Fruit fly (Drosophila melanogaster) whole organism, pupa: ENCODE measurements around the gene grn.

ENCODE experiments used
- CG10348 ChIP-seq: fragments of 200-800 bp; sonication (Bioruptor generic); IDR thresholded peaks from 2 replicates; pipeline ENCODE4 v1.3.6; 2022; ENCODE audit warnings: missing biosample characterization, missing genetic modification characterization
- CG12605 ChIP-seq: fragments of 200-800 bp; sonication (Bioruptor generic); IDR thresholded peaks from 2 replicates; pipeline ENCODE4 v1.3.6; 2022; ENCODE audit warnings: missing biosample characterization, missing genetic modification characterization
- CG14655 ChIP-seq: fragments of 200-800 bp; sonication (Bioruptor generic); optimal IDR thresholded peaks from 3 replicates; lab custom pipeline; 2017; ENCODE audit warnings: mild to moderate bottlenecking, missing biosample characterization, missing genetic modification reagents, missing genetic modification characterization
- CG34367 ChIP-seq: fragments of 200-800 bp; sonication (Bioruptor generic); optimal IDR thresholded peaks from 2 replicates; lab custom pipeline; 2018; ENCODE audit warnings: missing biosample characterization, mild to moderate bottlenecking, missing genetic modification characterization
- CG4496 ChIP-seq: fragments of 200-800 bp; sonication (Bioruptor generic); IDR thresholded peaks from 3 replicates; pipeline ENCODE4 v1.3.6; 2022; ENCODE audit warnings: missing biosample characterization, missing genetic modification characterization
- EcR ChIP-seq: fragments of 200-800 bp; sonication (Bioruptor generic); optimal IDR thresholded peaks from 3 replicates; lab custom pipeline; 2019; ENCODE audit warnings: missing biosample characterization, missing genetic modification characterization, mild to moderate bottlenecking, moderate library complexity, missing genetic modification reagents
- Ets98B ChIP-seq: fragments of 200-800 bp; sonication (Bioruptor generic); IDR thresholded peaks from 2 replicates; pipeline ENCODE4 v1.3.6; 2022; ENCODE audit warnings: missing biosample characterization, missing genetic modification characterization
- Pif1A ChIP-seq: fragments of 200-800 bp; sonication (Bioruptor generic); optimal IDR thresholded peaks from 3 replicates; lab custom pipeline; 2016; ENCODE audit warnings: missing biosample characterization, missing genetic modification characterization
- Snoo ChIP-seq: fragments of 200-800 bp; sonication (Bioruptor generic); optimal IDR thresholded peaks from 3 replicates; lab custom pipeline; 2017; ENCODE audit warnings: missing biosample characterization, mild to moderate bottlenecking, missing genetic modification characterization, inconsistent platforms
- fd96Ca ChIP-seq: fragments of 200-800 bp; sonication (Bioruptor generic); IDR thresholded peaks from 3 replicates; pipeline ENCODE4 v1.3.6; 2022; ENCODE audit warnings: missing biosample characterization, missing genetic modification characterization
- rn ChIP-seq: fragments of 200-800 bp; sonication (Bioruptor generic); IDR thresholded peaks from 2 replicates; pipeline ENCODE4 v1.3.6; 2022; ENCODE audit warnings: missing biosample characterization, missing genetic modification characterization

DNA sequence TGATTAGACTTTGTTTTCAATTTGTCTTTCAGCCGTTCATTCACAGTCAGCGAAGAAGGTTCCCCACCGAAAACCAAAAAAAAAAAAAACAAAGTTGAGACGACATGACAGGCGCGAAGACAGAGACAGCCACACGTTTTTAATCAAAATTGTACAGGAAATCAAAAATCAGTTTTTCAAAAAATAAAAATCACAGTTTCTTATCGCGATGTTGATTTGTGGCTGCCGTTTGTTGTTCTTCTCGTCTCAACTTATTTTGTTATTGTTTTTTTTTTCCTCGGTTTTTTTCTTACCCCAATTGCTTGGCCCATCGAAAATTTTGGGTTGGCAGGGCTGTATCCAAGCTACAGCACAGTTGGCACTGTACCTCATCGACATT, 26.0 kb upstream of the grn start:
- TF ChIP-seq Ets98B (GFP tag; lab: Robert Waterston, UW) (no peak), CG34367 (no peak), Pif1A (no peak), CG14655 (no peak), rn (GFP tag; lab: Robert Waterston, UW) (no peak), EcR (GFP tag; lab: Kevin White, UChicago) (no peak), CG12605 (no peak), fd96Ca (GFP tag; lab: Robert Waterston, UW) (no peak), CG4496 (GFP tag; lab: Robert Waterston, UW) (no peak), CG10348 (no peak), Snoo (tag; lab: Kevin White, UChicago) (no peak)
